Worm (Caenorhabditis elegans): ENCODE data around the gene ZK892.5.
"Not testable (repeated sequence)": the region's sequence is repeated elsewhere in the genome, so short reads cannot be mapped to it uniquely, and the experiment has no call there.

ZK892.5 gene

DNA sequence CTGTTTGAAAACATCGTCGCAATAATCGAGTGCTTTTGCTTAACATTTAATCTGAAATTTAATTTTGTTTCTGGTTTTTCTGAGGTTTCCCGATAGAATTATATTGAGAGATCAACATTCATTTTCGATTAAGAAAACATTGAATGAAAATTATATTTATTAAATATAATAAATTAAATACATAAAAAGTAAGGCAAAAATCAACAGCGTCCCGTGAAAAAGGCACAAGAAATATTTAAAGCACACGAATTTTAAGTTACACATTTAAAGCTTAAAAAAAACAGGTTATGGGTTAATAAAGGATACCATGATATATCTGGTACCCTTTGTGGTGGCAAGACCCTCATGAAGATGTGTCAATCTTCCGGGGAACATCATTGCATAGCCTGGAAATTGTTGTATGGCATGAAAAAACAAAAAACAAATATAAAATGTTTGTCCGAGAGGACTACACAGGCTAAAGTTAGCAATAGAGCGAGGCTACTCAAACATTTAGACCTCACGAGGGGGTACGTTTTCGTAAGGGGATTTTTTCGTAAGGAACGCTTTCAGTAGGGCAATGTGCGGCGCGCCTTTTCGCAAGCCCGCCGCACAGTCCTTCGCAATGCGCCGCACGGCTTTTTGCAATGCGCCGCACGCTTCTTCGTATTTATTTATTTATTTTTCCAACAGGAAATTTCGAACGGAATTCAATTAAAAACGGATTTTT, 25.3 kb downstream of the ZK892.5 start, which contains the start of gene mtcu-2 (continued):
- TF ChIP-seq ZK337.2 (GFP tag; IDR thresholded peaks at IDR 0.05) (peak; percentile 97), lsy-2 (tag; optimal IDR thresholded peaks at IDR 0.05) (peak; percentile 65 to 90), nhr-42 (GFP tag; IDR thresholded peaks at IDR 0.05) (peak; percentile 98), madf-5 (GFP tag; IDR thresholded peaks at IDR 0.05) (peak; percentile 62 to 95; a peak in 2 of 4 replicates), hlh-30 (tag; optimal IDR thresholded peaks at IDR 0.05; ENCODE audit: insufficient read depth) (peak; percentile 68), lin-38 (GFP tag; IDR thresholded peaks at IDR 0.05) (peak; percentile 100), ceh-44 (GFP tag; IDR thresholded peaks at IDR 0.05) (peak; percentile 98), ctbp-1 (GFP tag; IDR thresholded peaks at IDR 0.05) (peak; percentile 98), dve-1 (tag; optimal IDR thresholded peaks at IDR 0.05; ENCODE audit: insufficient read depth) (peak; percentile 58), mxl-3 (GFP tag; optimal IDR thresholded peaks at IDR 0.05) (peak; percentile 56), rbr-2 (tag; optimal IDR thresholded peaks at IDR 0.05) (peak; percentile 81), lim-7 (GFP tag; IDR thresholded peaks at IDR 0.05) (peak; percentile 83), nhr-41 (GFP tag; IDR thresholded peaks at IDR 0.05) (peak; percentile 94), pha-4 (GFP tag; IDR thresholded peaks at IDR 0.05) (peak; percentile 98), madf-9 (GFP tag; conservative IDR thresholded peaks at IDR 0.05) (peak; percentile 94), nhr-48 (tag; optimal IDR thresholded peaks at IDR 0.05) (peak; percentile 57), Y48G9A.11 (GFP tag; IDR thresholded peaks at IDR 0.05) (peak; percentile 96), vab-7 (GFP tag; IDR thresholded peaks at IDR 0.05) (peak; percentile 100), arid-1 (GFP tag; conservative IDR thresholded peaks at IDR 0.05) (peak; percentile 98), nhr-28 (tag; optimal IDR thresholded peaks at IDR 0.05) (peak; percentile 27), nhr-102 (tag; optimal IDR thresholded peaks at IDR 0.05) (peak; percentile 79), hlh-11 (tag; optimal IDR thresholded peaks at IDR 0.05) (peak; percentile 71), Y105C5A.15 (GFP tag; IDR thresholded peaks at IDR 0.05) (peak; percentile 66; the same call in 1 of the 2 replicates), mes-2 (tag; optimal IDR thresholded peaks at IDR 0.05; ENCODE audit: poor library complexity, severe bottlenecking) (peak; percentile 94)
- not testable (repeated sequence) for TF ChIP-seq pha-4 (tag; optimal IDR thresholded peaks at IDR 0.05)

DNA sequence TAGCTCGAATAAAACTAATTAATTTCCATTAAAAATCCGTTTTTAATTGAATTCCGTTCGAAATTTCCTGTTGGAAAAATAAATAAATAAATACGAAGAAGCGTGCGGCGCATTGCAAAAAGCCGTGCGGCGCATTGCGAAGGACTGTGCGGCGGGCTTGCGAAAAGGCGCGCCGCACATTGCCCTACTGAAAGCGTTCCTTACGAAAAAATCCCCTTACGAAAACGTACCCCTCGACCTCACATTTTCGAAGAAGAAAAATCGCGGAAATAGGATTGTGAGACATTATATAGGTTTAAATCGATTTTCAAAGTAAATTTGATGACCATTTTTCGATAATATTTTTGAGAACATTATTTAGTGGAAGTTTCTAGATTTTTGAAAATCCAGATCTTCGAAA, 26.8 kb downstream of the ZK892.5 start:
- TF ChIP-seq Y48G9A.11 (GFP tag; IDR thresholded peaks at IDR 0.05) (peak; percentile 63), lin-1 (GFP tag; IDR thresholded peaks at IDR 0.05) (0 out of 2 replicates have a peak, but pooled peaks have one; percentile 25), hmg-1.1 (GFP tag; IDR thresholded peaks at IDR 0.05) (peak; percentile 89), ctbp-1 (GFP tag; IDR thresholded peaks at IDR 0.05) (peak; percentile 76; the same call in 1 of the 2 replicates), nhr-41 (GFP tag; IDR thresholded peaks at IDR 0.05) (0 out of 2 replicates have a peak, but pooled peaks have one; percentile 36), saeg-2 (GFP tag; IDR thresholded peaks at IDR 0.05) (0 out of 2 replicates have a peak, but pooled peaks have one; percentile 20), dmd-9 (GFP tag; IDR thresholded peaks at IDR 0.05) (0 out of 2 replicates have a peak, but pooled peaks have one; percentile 66), pha-4 (GFP tag; IDR thresholded peaks at IDR 0.05) (peak; percentile 69; the same call in 1 of the 2 replicates), vab-7 (GFP tag; IDR thresholded peaks at IDR 0.05) (peak; percentile 86), mes-2 (tag; optimal IDR thresholded peaks at IDR 0.05; ENCODE audit: poor library complexity, severe bottlenecking) (peak; percentile 49), ceh-44 (GFP tag; IDR thresholded peaks at IDR 0.05) (peak; percentile 79), ceh-20 (GFP tag; IDR thresholded peaks at IDR 0.05) (peak; percentile 66; the same call in 1 of the 2 replicates), D1046.2 (GFP tag; IDR thresholded peaks at IDR 0.05) (peak; percentile 74; the same call in 1 of the 2 replicates), madf-5 (GFP tag; IDR thresholded peaks at IDR 0.05) (0 out of 4 replicates have a peak, but pooled peaks of 1 of the 2 experiments have one; percentile 63), dmd-6 (GFP tag; IDR thresholded peaks at IDR 0.05) (peak; percentile 56), set-16 (GFP tag; IDR thresholded peaks at IDR 0.05) (peak; percentile 42; the same call in 1 of the 2 replicates), lin-38 (GFP tag; IDR thresholded peaks at IDR 0.05) (peak; percentile 91), mdt-29 (GFP tag; IDR thresholded peaks at IDR 0.05) (0 out of 2 replicates have a peak, but pooled peaks have one; percentile 16), egl-43 (GFP tag; IDR thresholded peaks at IDR 0.05) (peak; percentile 78), T26A8.4 (GFP tag; IDR thresholded peaks at IDR 0.05) (peak; percentile 76), tra-1 (GFP tag; IDR thresholded peaks at IDR 0.05) (peak; percentile 49; the same call in 1 of the 2 replicates), arid-1 (GFP tag; conservative IDR thresholded peaks at IDR 0.05) (peak; percentile 58; the same call in 1 of the 2 replicates), snpc-1.2 (GFP tag; IDR thresholded peaks at IDR 0.05) (peak; percentile 58; the same call in 1 of the 2 replicates)
- not testable (repeated sequence) for TF ChIP-seq pha-4 (tag; optimal IDR thresholded peaks at IDR 0.05)

Data from whole organism, L4 larva.